Worm (Caenorhabditis elegans): ENCODE results near the gene srj-15.

- no peak for TF ChIP-seq flt-1 (GFP tag; IDR thresholded peaks at IDR 0.05)
- TF ChIP-seq tbx-37 (GFP tag; conservative IDR thresholded peaks at IDR 0.05) = no peak
- no peak for TF ChIP-seq ama-1 (optimal IDR thresholded peaks at IDR 0.05)
- no peak for TF ChIP-seq ets-7 (tag; optimal IDR thresholded peaks at IDR 0.05)
- no peak for TF ChIP-seq aly-1 (tag; optimal IDR thresholded peaks at IDR 0.05)
- no peak for TF ChIP-seq tra-4 (tag; optimal IDR thresholded peaks at IDR 0.05)
- TF ChIP-seq ceh-13 (GFP tag; optimal IDR thresholded peaks at IDR 0.05) = no peak
- no peak for TF ChIP-seq ceh-36 (tag; optimal IDR thresholded peaks at IDR 0.05)
- TF ChIP-seq pes-1 (GFP tag; IDR thresholded peaks at IDR 0.05) = no peak
- TF ChIP-seq tbx-11 (GFP tag; IDR thresholded peaks at IDR 0.05) = no peak
- no peak for TF ChIP-seq sea-1 (GFP tag; conservative IDR thresholded peaks at IDR 0.05)
- no peak for TF ChIP-seq hmbx-1 (tag; optimal IDR thresholded peaks at IDR 0.05)
Measured at ce11 chrV:1999531-2000094, 34.9 kb upstream of the srj-15 start, which contains the start of gene alh-5.

Measured in whole organism, early embryonic.